Fruit fly (Drosophila melanogaster) whole organism, wandering third instar larva: Measurements from ENCODE around the gene pr.

ENCODE experiments used
- Abd-B ChIP-seq: fragments of >200 bp; optimal IDR thresholded peaks from 2 replicates; lab custom pipeline; 2017; ENCODE audit warnings: missing biosample characterization, missing genetic modification characterization
- CG32264 ChIP-seq: fragments of 200-800 bp; sonication (Bioruptor generic); optimal IDR thresholded peaks from 2 replicates; lab custom pipeline; 2016; ENCODE audit warnings: missing biosample characterization, missing genetic modification characterization
- CG9705 ChIP-seq: fragments of 200-800 bp; sonication (Bioruptor generic); optimal IDR thresholded peaks from 2 replicates; lab custom pipeline; 2018; ENCODE audit warnings: missing biosample characterization, mild to moderate bottlenecking, missing genetic modification characterization
- CrebA ChIP-seq: fragments of 200-800 bp; sonication (Bioruptor generic); optimal IDR thresholded peaks from 2 replicates; lab custom pipeline; 2016; ENCODE audit warnings: missing biosample characterization, mild to moderate bottlenecking, missing genetic modification characterization, borderline replicate concordance
- Dfd ChIP-seq: fragments of >200 bp; optimal IDR thresholded peaks from 2 replicates; lab custom pipeline; 2017; ENCODE audit warnings: missing biosample characterization, missing genetic modification characterization
- Dif ChIP-seq: fragments of 200-275, 200-300 bp; sonication (Bioruptor generic); optimal IDR thresholded peaks from 2 replicates; lab custom pipeline; 2018; ENCODE audit warnings: missing biosample characterization, missing genetic modification characterization; ENCODE audit not compliant: partially characterized antibody
- GATAd ChIP-seq: sonication (Bioruptor generic); optimal IDR thresholded peaks from 2 replicates; lab custom pipeline; 2016; ENCODE audit warnings: missing biosample characterization, missing genetic modification characterization
- HLH106 ChIP-seq: fragments of 200-800 bp; optimal IDR thresholded peaks from 3 replicates; lab custom pipeline; 2019; ENCODE audit warnings: missing biosample characterization, mild to moderate bottlenecking, missing genetic modification characterization, moderate library complexity
- Hnf4 ChIP-seq: fragments of 200-800 bp; sonication (Bioruptor generic); optimal IDR thresholded peaks from 2 replicates; lab custom pipeline; 2016; ENCODE audit warnings: missing biosample characterization, mild to moderate bottlenecking, missing genetic modification characterization
- Hr78 ChIP-seq: fragments of >200 bp; optimal IDR thresholded peaks from 2 replicates; lab custom pipeline; 2017; ENCODE audit warnings: missing biosample characterization, missing genetic modification characterization
- Hr83 ChIP-seq: fragments of 200-300 bp; sonication (Bioruptor generic); optimal IDR thresholded peaks from 2 replicates; lab custom pipeline; 2016; ENCODE audit warnings: missing biosample characterization, mild to moderate bottlenecking, missing genetic modification characterization, moderate library complexity; ENCODE audit not compliant: poor library complexity, severe bottlenecking
- Jra ChIP-seq: sonication (Bioruptor generic); optimal IDR thresholded peaks from 2 replicates; lab custom pipeline; 2016; ENCODE audit warnings: missing biosample characterization, missing genetic modification characterization
- Mio ChIP-seq: sonication (Bioruptor generic); optimal IDR thresholded peaks from 2 replicates; lab custom pipeline; 2016; ENCODE audit warnings: missing biosample characterization, missing genetic modification characterization
- Myc ChIP-seq: fragments of >200 bp; optimal IDR thresholded peaks from 2 replicates; lab custom pipeline; 2017
- N ChIP-seq: fragments of >200 bp; optimal IDR thresholded peaks from 2 replicates; lab custom pipeline; 2018; ENCODE audit warnings: missing biosample characterization, missing external identifiers, missing genetic modification characterization
- OdsH ChIP-seq: fragments of 200-800 bp; sonication (Bioruptor generic); optimal IDR thresholded peaks from 2 replicates; lab custom pipeline; 2016; ENCODE audit warnings: missing biosample characterization, mild to moderate bottlenecking, missing genetic modification characterization
- Rel ChIP-seq, 2 experiments: fragments of 200-800 bp; sonication (Bioruptor generic) in 1 of 2; optimal IDR thresholded peaks; 2 replicates in 1 of 2; 3 replicates in 1 of 2; lab custom pipeline; 2016 to 2019; ENCODE audit warnings: mild to moderate bottlenecking in 2 of 2, missing biosample characterization in 2 of 2, missing genetic modification characterization in 2 of 2, moderate library complexity in 1 of 2
- Sp1 ChIP-seq: fragments of 200-800 bp; sonication (Bioruptor generic); optimal IDR thresholded peaks from 3 replicates; lab custom pipeline; 2019; ENCODE audit warnings: missing biosample characterization, mild to moderate bottlenecking, missing genetic modification characterization, moderate library complexity
- Vsx2 ChIP-seq: fragments of 200-300, 225-300 bp; sonication (Bioruptor generic); optimal IDR thresholded peaks from 2 replicates; lab custom pipeline; 2018; ENCODE audit warnings: missing biosample characterization, missing genetic modification characterization; ENCODE audit not compliant: partially characterized antibody
- br ChIP-seq: fragments of 200-800 bp; sonication (Bioruptor generic); optimal IDR thresholded peaks from 2 replicates; lab custom pipeline; 2016; ENCODE audit warnings: missing biosample characterization, missing genetic modification characterization
- brk ChIP-seq: fragments of 200-800 bp; sonication (Bioruptor generic); optimal IDR thresholded peaks from 2 replicates; lab custom pipeline; 2016; ENCODE audit warnings: missing biosample characterization, mild to moderate bottlenecking, missing genetic modification characterization
- dl ChIP-seq, 2 experiments: fragments of 175-275, 200-275 bp in 1 of 2; fragments of 200-275 bp in 1 of 2; sonication (Bioruptor generic); optimal IDR thresholded peaks; lab custom pipeline; 2018; ENCODE audit warnings: mild to moderate bottlenecking in 2 of 2, missing biosample characterization in 2 of 2, missing genetic modification characterization in 2 of 2, moderate library complexity in 2 of 2; ENCODE audit not compliant: partially characterized antibody in 2 of 2, insufficient read depth in 1 of 2
- dmrt93B ChIP-seq: fragments of 200-800 bp; sonication (Bioruptor generic); optimal IDR thresholded peaks from 2 replicates; lab custom pipeline; 2018; ENCODE audit warnings: missing biosample characterization, mild to moderate bottlenecking, missing genetic modification characterization
- dsf ChIP-seq: sonication (Bioruptor generic); optimal IDR thresholded peaks from 2 replicates; lab custom pipeline; 2016; ENCODE audit warnings: missing biosample characterization, missing genetic modification characterization, borderline replicate concordance
- ey ChIP-seq: fragments of 200-800 bp; sonication (Bioruptor generic); optimal IDR thresholded peaks from 2 replicates; lab custom pipeline; 2016; ENCODE audit warnings: missing biosample characterization, missing genetic modification characterization
- foxo ChIP-seq, 2 experiments: fragments of 200-800 bp; sonication (Bioruptor generic); optimal IDR thresholded peaks; 2 replicates in 1 of 2; 3 replicates in 1 of 2; lab custom pipeline; 2016 to 2017; ENCODE audit warnings: missing biosample characterization in 2 of 2, missing genetic modification characterization in 2 of 2
- fru ChIP-seq: fragments of 200-800 bp; sonication (Bioruptor generic); optimal IDR thresholded peaks from 3 replicates; lab custom pipeline; 2016; ENCODE audit warnings: missing biosample characterization, mild to moderate bottlenecking, missing genetic modification characterization
- h ChIP-seq: fragments of 200-800 bp; sonication (Bioruptor generic); optimal IDR thresholded peaks from 3 replicates; lab custom pipeline; 2016; ENCODE audit warnings: missing biosample characterization, mild to moderate bottlenecking, missing genetic modification characterization
- jim ChIP-seq: fragments of 175-275, 200-325 bp; sonication (Bioruptor generic); optimal IDR thresholded peaks from 2 replicates; lab custom pipeline; 2016; ENCODE audit warnings: missing biosample characterization, mild to moderate bottlenecking, missing genetic modification characterization
- lola ChIP-seq: fragments of >200 bp; optimal IDR thresholded peaks from 2 replicates; lab custom pipeline; 2017; ENCODE audit warnings: missing biosample characterization, missing genetic modification characterization
- pan ChIP-seq: fragments of >200 bp; optimal IDR thresholded peaks from 2 replicates; lab custom pipeline; 2017
- psq ChIP-seq: fragments of 200-800 bp; sonication (Bioruptor generic); optimal IDR thresholded peaks from 3 replicates; lab custom pipeline; 2017; ENCODE audit warnings: missing biosample characterization, mild to moderate bottlenecking, missing genetic modification characterization, moderate library complexity
- rgr ChIP-seq: fragments of 200-800 bp; sonication (Bioruptor generic); optimal IDR thresholded peaks from 3 replicates; lab custom pipeline; 2016; ENCODE audit warnings: missing biosample characterization, mild to moderate bottlenecking, missing genetic modification characterization
- sage ChIP-seq: fragments of 200-800 bp; sonication (Bioruptor generic); optimal IDR thresholded peaks from 2 replicates; lab custom pipeline; 2016; ENCODE audit warnings: missing biosample characterization, mild to moderate bottlenecking, missing genetic modification characterization
- sv ChIP-seq: fragments of 200-800 bp; sonication (Bioruptor generic); optimal IDR thresholded peaks from 3 replicates; lab custom pipeline; 2016; ENCODE audit warnings: missing biosample characterization, missing genetic modification characterization
- tai ChIP-seq: sonication (Bioruptor generic); optimal IDR thresholded peaks from 2 replicates; lab custom pipeline; 2016; ENCODE audit warnings: missing biosample characterization, missing genetic modification characterization
- usp ChIP-seq: fragments of >200 bp; optimal IDR thresholded peaks from 2 replicates; lab custom pipeline; 2017; ENCODE audit warnings: missing biosample characterization, missing genetic modification characterization
- woc ChIP-seq: sonication (Bioruptor generic); optimal IDR thresholded peaks from 2 replicates; lab custom pipeline; 2016; ENCODE audit warnings: missing biosample characterization, mild to moderate bottlenecking, missing genetic modification characterization

pr gene

DNA sequence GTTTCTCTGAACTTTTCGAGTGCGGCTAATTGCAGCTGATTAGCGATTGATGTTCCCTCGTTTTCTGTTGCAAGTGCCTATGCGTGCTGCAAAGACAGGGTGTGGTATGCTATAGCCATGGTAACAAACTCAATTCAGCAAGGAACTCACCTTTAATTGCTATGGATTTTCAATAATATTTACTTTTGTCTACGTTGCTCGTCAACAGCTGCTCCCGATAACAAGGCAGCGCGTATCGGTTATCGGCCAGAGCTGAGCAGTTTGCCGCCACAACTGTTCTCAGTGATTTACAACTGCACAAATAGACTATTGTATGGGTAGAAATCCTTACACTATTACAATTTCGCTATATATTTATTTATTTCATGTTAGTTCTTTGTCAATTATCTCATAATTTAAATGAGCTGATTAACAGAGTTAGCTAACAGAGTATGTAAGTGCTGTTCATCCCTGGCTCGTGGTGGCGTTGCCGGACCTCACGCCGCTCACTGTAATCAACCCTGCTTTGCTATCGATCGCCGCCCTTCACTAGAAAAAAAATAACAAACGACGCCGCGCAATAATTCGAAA, at the start of gene pr, which contains the start of gene neb:
TSS of gene pr (minus strand) at position 225 of the 570 bp plus-strand sequence.
TSS of gene neb (plus strand) at position 524 of the 570 bp plus-strand sequence.
- no peak for TF ChIP-seq CG9705 (GFP tag; lab: Kevin White, UChicago)
- peak; percentile 37 for TF ChIP-seq brk
- no peak for TF ChIP-seq CrebA
- TF ChIP-seq Hr78 (GFP tag; lab: Kevin White, UChicago): no peak
- no peak for TF ChIP-seq GATAd (GFP tag; lab: Kevin White, UChicago)
- TF ChIP-seq ey: peak; percentile 53
- TF ChIP-seq HLH106 (tag; lab: Kevin White, UChicago): peak; percentile 7
- no peak for TF ChIP-seq N
- no peak for TF ChIP-seq pan (lab: Kevin White, UChicago)
- peak; percentile 30 for TF ChIP-seq CG32264 (GFP tag; lab: Kevin White, UChicago)
- TF ChIP-seq Hnf4 (GFP tag; lab: Kevin White, UChicago): peak; percentile 58
- peak; percentile 8 for TF ChIP-seq br (GFP tag; lab: Kevin White, UChicago)
- TF ChIP-seq Hr83 (GFP tag; lab: Kevin White, UChicago): no peak
- peak; percentile 15 for TF ChIP-seq Jra
- peak; percentile 58 for TF ChIP-seq sage (GFP tag; lab: Kevin White, UChicago)
- TF ChIP-seq dsf (GFP tag; lab: Kevin White, UChicago): no peak
- TF ChIP-seq rgr (GFP tag; lab: Kevin White, UChicago): peak; percentile 54
- TF ChIP-seq dl (GFP tag; optimal IDR thresholded peaks at IDR 0.05; lab: Kevin White, UChicago; ENCODE audit: insufficient read depth in 1 of 2, partially characterized antibody in 2 of 2): no peak
- peak in 1 of 2 experiments; percentile 68 for TF ChIP-seq foxo (GFP tag; optimal IDR thresholded peaks at IDR 0.05; lab: Kevin White, UChicago)
- TF ChIP-seq lola (GFP tag; lab: Kevin White, UChicago): no peak
- no peak for TF ChIP-seq tai (GFP tag; lab: Kevin White, UChicago)
- TF ChIP-seq Vsx2: peak; percentile 77
- peak; percentile 71 for TF ChIP-seq Sp1 (GFP tag; lab: Kevin White, UChicago)
- peak; percentile 77 for TF ChIP-seq h
- TF ChIP-seq Rel (GFP tag; optimal IDR thresholded peaks at IDR 0.05; lab: Kevin White, UChicago): no peak
- peak; percentile 55 for TF ChIP-seq Rel (tag; optimal IDR thresholded peaks at IDR 0.05; lab: Kevin White, UChicago)
- TF ChIP-seq fru (GFP tag; lab: Kevin White, UChicago): peak; percentile 62
- TF ChIP-seq Dfd: no peak
- TF ChIP-seq Mio (GFP tag; lab: Kevin White, UChicago): no peak
- peak; percentile 81 for TF ChIP-seq Myc (lab: Kevin White, UChicago)
- TF ChIP-seq woc: peak; percentile 49
- peak; percentile 45 for TF ChIP-seq OdsH (GFP tag; lab: Kevin White, UChicago)
- TF ChIP-seq sv (GFP tag; lab: Kevin White, UChicago): peak; percentile 50
- TF ChIP-seq dmrt93B (GFP tag; lab: Kevin White, UChicago): no peak
- no peak for TF ChIP-seq jim (GFP tag; lab: Kevin White, UChicago)
- TF ChIP-seq Abd-B: no peak
- no peak for TF ChIP-seq usp
- TF ChIP-seq psq (GFP tag; lab: Kevin White, UChicago): peak; percentile 33
- TF ChIP-seq Dif (GFP tag; lab: Kevin White, UChicago): no peak

DNA sequence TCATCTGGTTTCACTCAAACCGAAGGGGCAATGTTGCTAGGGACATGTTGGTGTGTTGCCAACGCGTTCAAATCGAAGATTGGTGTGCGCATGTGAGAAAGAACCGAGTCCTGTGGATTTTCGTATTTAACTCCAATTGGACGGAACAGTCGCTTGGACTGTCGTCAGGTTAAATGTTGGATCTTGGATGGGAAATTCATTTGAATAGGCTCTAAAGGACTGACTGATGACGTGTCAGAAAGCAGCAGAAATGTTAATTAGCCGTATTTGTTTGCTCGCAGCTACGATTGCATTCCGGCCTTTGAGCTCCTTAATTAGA, 45.9 kb upstream of the pr start:
- no peak for TF ChIP-seq pan (lab: Kevin White, UChicago)
- no peak for TF ChIP-seq woc
- no peak for TF ChIP-seq CG32264 (GFP tag; lab: Kevin White, UChicago)
- no peak for TF ChIP-seq sage (GFP tag; lab: Kevin White, UChicago)
- TF ChIP-seq OdsH (GFP tag; lab: Kevin White, UChicago): no peak
- no peak for TF ChIP-seq N
- no peak for TF ChIP-seq sv (GFP tag; lab: Kevin White, UChicago)
- TF ChIP-seq h: no peak
- no peak for TF ChIP-seq HLH106 (tag; lab: Kevin White, UChicago)
- TF ChIP-seq lola (GFP tag; lab: Kevin White, UChicago): no peak
- no peak for TF ChIP-seq dmrt93B (GFP tag; lab: Kevin White, UChicago)
- TF ChIP-seq CrebA: no peak
- no peak for TF ChIP-seq Dif (GFP tag; lab: Kevin White, UChicago)
- TF ChIP-seq brk: no peak
